Fruit fly (Drosophila melanogaster) whole organism, embryonic: Measurements from ENCODE around the gene AANATL7.

Source experiments
- Ada2b ChIP-seq: fragments of 200-800 bp; sonication (Bioruptor generic); IDR thresholded peaks from 2 replicates; pipeline ENCODE4 v1.3.6; 2022; ENCODE audit warnings: missing biosample characterization, missing genetic modification characterization
- Aef1 ChIP-seq: fragments of 200-800 bp; sonication (Bioruptor generic); IDR thresholded peaks from 3 replicates; pipeline ENCODE4 v1.3.6; 2022; ENCODE audit warnings: missing biosample characterization, missing genetic modification characterization
- Atf-2 ChIP-seq: fragments of 200-800 bp; sonication (Bioruptor generic); optimal IDR thresholded peaks from 2 replicates; lab custom pipeline; 2016; ENCODE audit warnings: missing biosample characterization, missing genetic modification characterization
- BtbVII ChIP-seq: fragments of 200-800 bp; sonication (Bioruptor generic); optimal IDR thresholded peaks from 3 replicates; lab custom pipeline; 2017; ENCODE audit warnings: missing biosample characterization, mild to moderate bottlenecking, missing genetic modification characterization
- CG10366 ChIP-seq: fragments of 200-800 bp; sonication (Bioruptor generic); IDR thresholded peaks from 2 replicates; pipeline ENCODE4 v1.3.6; 2022; ENCODE audit warnings: missing biosample characterization, missing genetic modification characterization
- CG10431 ChIP-seq: fragments of 200-800 bp; sonication (Bioruptor generic); optimal IDR thresholded peaks from 3 replicates; lab custom pipeline; 2018; ENCODE audit warnings: missing biosample characterization, mild to moderate bottlenecking, missing genetic modification characterization
- CG10462 ChIP-seq: fragments of 200-800 bp; sonication (Bioruptor generic); optimal IDR thresholded peaks from 2 replicates; lab custom pipeline; 2016; ENCODE audit warnings: missing biosample characterization, missing genetic modification characterization
- CG14050 ChIP-seq: fragments of 200-800 bp; sonication (Bioruptor generic); IDR thresholded peaks from 3 replicates; pipeline ENCODE4 v1.3.6; 2022; ENCODE audit warnings: missing biosample characterization, missing genetic modification characterization
- CG15073 ChIP-seq: fragments of 200-800 bp; sonication (Bioruptor generic); optimal IDR thresholded peaks from 2 replicates; lab custom pipeline; 2016; ENCODE audit warnings: missing biosample characterization, missing genetic modification characterization
- CG15479 ChIP-seq: fragments of 200-800 bp; sonication (Bioruptor generic); optimal IDR thresholded peaks from 3 replicates; lab custom pipeline; 2019; ENCODE audit warnings: missing biosample characterization, mild to moderate bottlenecking, missing genetic modification characterization, moderate library complexity
- CG16813 ChIP-seq: fragments of 200-800 bp; sonication (Bioruptor generic); IDR thresholded peaks from 3 replicates; pipeline ENCODE4 v1.3.6; 2022; ENCODE audit warnings: missing biosample characterization, missing genetic modification characterization; ENCODE audit not compliant: partially characterized antibody
- CG17829 ChIP-seq: fragments of 200-800 bp; optimal IDR thresholded peaks from 2 replicates; lab custom pipeline; 2019; ENCODE audit warnings: missing biosample characterization, mild to moderate bottlenecking, missing genetic modification characterization, moderate library complexity
- CG18262 ChIP-seq: fragments of 200-800 bp; optimal IDR thresholded peaks from 3 replicates; lab custom pipeline; 2019; ENCODE audit warnings: missing biosample characterization, mild to moderate bottlenecking, missing genetic modification characterization, moderate library complexity
- CG18476 ChIP-seq: fragments of 200-800 bp; sonication (Bioruptor generic); optimal IDR thresholded peaks from 2 replicates; lab custom pipeline; 2016; ENCODE audit warnings: missing biosample characterization, mild to moderate bottlenecking, missing genetic modification characterization
- CG2678 ChIP-seq: fragments of 200-800 bp; sonication (Bioruptor generic); optimal IDR thresholded peaks from 3 replicates; lab custom pipeline; 2019; ENCODE audit warnings: missing biosample characterization, mild to moderate bottlenecking, missing genetic modification characterization, moderate library complexity
- CG31388 ChIP-seq: fragments of 200-800 bp; sonication (Bioruptor generic); optimal IDR thresholded peaks from 2 replicates; lab custom pipeline; 2016; ENCODE audit warnings: missing biosample characterization, missing genetic modification characterization
- CG3726 ChIP-seq: fragments of 200-800 bp; sonication (Bioruptor generic); IDR thresholded peaks from 3 replicates; pipeline ENCODE4, ENCODE4 v1.3.6; 2022; ENCODE audit warnings: missing biosample characterization, missing genetic modification characterization
- CG6791 ChIP-seq: fragments of 200-800 bp; sonication (Bioruptor generic); IDR thresholded peaks from 3 replicates; pipeline ENCODE4 v1.3.6; 2022; ENCODE audit warnings: missing biosample characterization, missing genetic modification characterization; ENCODE audit not compliant: partially characterized antibody
- CG7987 ChIP-seq: fragments of 200-800 bp; sonication (Bioruptor generic); optimal IDR thresholded peaks from 2 replicates; lab custom pipeline; 2018; ENCODE audit warnings: missing biosample characterization, mild to moderate bottlenecking, missing genetic modification characterization, moderate library complexity
- CG8388 ChIP-seq: fragments of 200-800 bp; sonication (Bioruptor generic); optimal IDR thresholded peaks from 2 replicates; lab custom pipeline; 2019; ENCODE audit warnings: missing biosample characterization, mild to moderate bottlenecking, missing genetic modification characterization, moderate library complexity
- CrebB ChIP-seq: fragments of 200-800 bp; sonication (Bioruptor generic); optimal IDR thresholded peaks from 3 replicates; lab custom pipeline; 2018; ENCODE audit warnings: missing biosample characterization, mild to moderate bottlenecking, missing genetic modification characterization
- D19A ChIP-seq: fragments of 200-800 bp; optimal IDR thresholded peaks from 3 replicates; lab custom pipeline; 2019; ENCODE audit warnings: missing biosample characterization, mild to moderate bottlenecking, missing genetic modification characterization, moderate library complexity
- Dek ChIP-seq: fragments of 200-800 bp; sonication (Bioruptor generic); optimal IDR thresholded peaks from 3 replicates; lab custom pipeline; 2019; ENCODE audit warnings: missing biosample characterization, mild to moderate bottlenecking, missing genetic modification characterization, moderate library complexity
- Dref ChIP-seq: fragments of 200-800 bp; sonication (Bioruptor generic); IDR thresholded peaks from 2 replicates; pipeline ENCODE4 v1.3.6; 2022; ENCODE audit warnings: missing biosample characterization, missing genetic modification characterization
- Hr39 ChIP-seq: fragments of >200 bp; optimal IDR thresholded peaks from 2 replicates; lab custom pipeline; 2017
- Mad ChIP-seq: fragments of 200-800 bp; sonication (Bioruptor generic); optimal IDR thresholded peaks from 2 replicates; lab custom pipeline; 2016; ENCODE audit warnings: missing biosample characterization, missing genetic modification characterization
- Meics ChIP-seq: fragments of 200-800 bp; sonication (Bioruptor generic); optimal IDR thresholded peaks from 2 replicates; lab custom pipeline; 2017; ENCODE audit warnings: missing biosample characterization, mild to moderate bottlenecking, missing genetic modification characterization
- Mes4 ChIP-seq: fragments of 200-800 bp; sonication (Bioruptor generic); optimal IDR thresholded peaks from 2 replicates; lab custom pipeline; 2016; ENCODE audit warnings: missing biosample characterization, missing genetic modification characterization
- Mrtf ChIP-seq: fragments of 200-800 bp; sonication (Bioruptor generic); IDR thresholded peaks from 3 replicates; pipeline ENCODE4 v1.3.6; 2022; ENCODE audit warnings: missing biosample characterization, missing genetic modification characterization
- Oaz ChIP-seq: fragments of 200-800 bp; sonication (Bioruptor generic); IDR thresholded peaks from 2 replicates; pipeline ENCODE4 v1.3.6; 2022; ENCODE audit warnings: missing biosample characterization, missing genetic modification characterization
- Ptx1 ChIP-seq: fragments of 200-800 bp; sonication (Bioruptor generic); IDR thresholded peaks from 2 replicates; pipeline ENCODE4 v1.3.6; 2022; ENCODE audit warnings: missing biosample characterization, missing genetic modification characterization
- Six4 ChIP-seq: fragments of 200-800 bp; sonication (Bioruptor generic); optimal IDR thresholded peaks from 2 replicates; lab custom pipeline; 2016; ENCODE audit warnings: missing biosample characterization, missing genetic modification characterization
- abd-A ChIP-seq: fragments of 200-800 bp; sonication (Bioruptor generic); optimal IDR thresholded peaks from 3 replicates; lab custom pipeline; 2019; ENCODE audit warnings: missing biosample characterization, mild to moderate bottlenecking, missing genetic modification characterization, moderate library complexity
- ase ChIP-seq: fragments of 200-800 bp; sonication (Bioruptor generic); IDR thresholded peaks from 3 replicates; pipeline ENCODE4 v1.3.6; 2022; ENCODE audit warnings: missing biosample characterization, missing genetic modification characterization
- bbx ChIP-seq: fragments of 200-800 bp; sonication (Bioruptor generic); IDR thresholded peaks from 2 replicates; pipeline ENCODE4 v1.3.6; 2022; ENCODE audit warnings: missing biosample characterization, missing genetic modification characterization; ENCODE audit not compliant: partially characterized antibody
- bowl ChIP-seq: fragments of 200-800 bp; sonication (Bioruptor generic); IDR thresholded peaks from 2 replicates; pipeline ENCODE4 v1.3.6; 2022; ENCODE audit warnings: missing biosample characterization, missing genetic modification characterization
- cwo ChIP-seq: fragments of 200-800 bp; sonication (Bioruptor generic); optimal IDR thresholded peaks from 3 replicates; lab custom pipeline; 2017; ENCODE audit warnings: missing biosample characterization, missing genetic modification characterization, mild to moderate bottlenecking, moderate library complexity, missing genetic modification reagents
- dmrt99B ChIP-seq: fragments of 200-800 bp; sonication (Bioruptor generic); optimal IDR thresholded peaks from 2 replicates; lab custom pipeline; 2018; ENCODE audit warnings: missing biosample characterization, mild to moderate bottlenecking, missing genetic modification characterization, moderate library complexity
- esg ChIP-seq: fragments of 200-800 bp; sonication (Bioruptor generic); conservative IDR thresholded peaks from 2 replicates; pipeline ENCODE4 v1.3.6; 2022; ENCODE audit warnings: missing biosample characterization, missing genetic modification characterization
- fd102C ChIP-seq: fragments of 200-800 bp; sonication (Bioruptor generic); optimal IDR thresholded peaks from 2 replicates; lab custom pipeline; 2018; ENCODE audit warnings: missing biosample characterization, mild to moderate bottlenecking, missing genetic modification characterization, moderate library complexity
- hth ChIP-seq: fragments of >200 bp; optimal IDR thresholded peaks from 2 replicates; lab custom pipeline; 2017; ENCODE audit warnings: inconsistent platforms
- insv ChIP-seq, 2 experiments: fragments of 200-800 bp; sonication (Bioruptor generic); optimal IDR thresholded peaks; 3 replicates each; lab custom pipeline; 2016 to 2018; ENCODE audit warnings: missing biosample characterization in 2 of 2, missing genetic modification characterization in 2 of 2
- jumu ChIP-seq: fragments of 200-800 bp; sonication (Bioruptor generic); optimal IDR thresholded peaks from 3 replicates; lab custom pipeline; 2016; ENCODE audit warnings: missing biosample characterization, missing genetic modification characterization
- lilli ChIP-seq: fragments of 200-800 bp; sonication (Bioruptor generic); optimal IDR thresholded peaks from 3 replicates; lab custom pipeline; 2016; ENCODE audit warnings: missing biosample characterization, missing genetic modification characterization
- nerfin-2 ChIP-seq: fragments of 200-800 bp; sonication (Bioruptor generic); IDR thresholded peaks from 2 replicates; pipeline ENCODE4 v1.3.6; 2022; ENCODE audit warnings: missing biosample characterization, missing genetic modification characterization; ENCODE audit not compliant: partially characterized antibody
- org-1 ChIP-seq: fragments of 200-800 bp; sonication (Bioruptor generic); optimal IDR thresholded peaks from 2 replicates; lab custom pipeline; 2017; ENCODE audit warnings: missing biosample characterization, missing genetic modification characterization
- pita ChIP-seq: fragments of 200-800 bp; sonication (Bioruptor generic); optimal IDR thresholded peaks from 2 replicates; lab custom pipeline; 2017; ENCODE audit warnings: missing biosample characterization, mild to moderate bottlenecking, missing genetic modification characterization
- trh ChIP-seq: fragments of 200-800 bp; sonication (Bioruptor generic); optimal IDR thresholded peaks from 2 replicates; lab custom pipeline; 2016; ENCODE audit warnings: missing biosample characterization, missing genetic modification characterization
- zen2 ChIP-seq: fragments of 200-800 bp; sonication (Bioruptor generic); IDR thresholded peaks from 3 replicates; pipeline ENCODE4 v1.3.6; 2022; ENCODE audit warnings: missing biosample characterization, missing genetic modification characterization; ENCODE audit not compliant: partially characterized antibody
- zfh2 ChIP-seq: fragments of 200-800 bp; sonication (Bioruptor generic); optimal IDR thresholded peaks from 2 replicates; lab custom pipeline; 2016; ENCODE audit warnings: missing biosample characterization, missing genetic modification characterization

The AANATL7 gene

dm6 chrX:2533843-2534473 is 46.8 kb upstream of the AANATL7 start (continued):
- TF ChIP-seq Mrtf (GFP tag; lab: Robert Waterston, UW): peak; percentile 76
- no peak for TF ChIP-seq D19A
- TF ChIP-seq CG17829 (tag; lab: Kevin White, UChicago): peak; percentile 15
- TF ChIP-seq CG10462: no peak
- no peak for TF ChIP-seq Dref (GFP tag; lab: Robert Waterston, UW)
- peak; percentile 78 for TF ChIP-seq Ada2b
- peak; percentile 71 for TF ChIP-seq CG2678 (tag; lab: Kevin White, UChicago)
- TF ChIP-seq CG18476 (GFP tag; lab: Kevin White, UChicago): peak; percentile 17
- peak; percentile 66 for TF ChIP-seq lilli
- no peak for TF ChIP-seq pita (GFP tag; lab: Kevin White, UChicago)
- TF ChIP-seq BtbVII (GFP tag; lab: Kevin White, UChicago): peak; percentile 18
- TF ChIP-seq Oaz (GFP tag; lab: Robert Waterston, UW): peak; percentile 60
- no peak for TF ChIP-seq trh (GFP tag; lab: Kevin White, UChicago)
- peak; percentile 55 for TF ChIP-seq jumu (GFP tag; lab: Kevin White, UChicago)
- TF ChIP-seq abd-A (tag; lab: Kevin White, UChicago): no peak
- TF ChIP-seq CG10431: no peak
- TF ChIP-seq CG15073 (GFP tag; lab: Kevin White, UChicago): no peak
- TF ChIP-seq insv (GFP tag; optimal IDR thresholded peaks at IDR 0.05; lab: Kevin White, UChicago): no peak
- TF ChIP-seq CG16813 (GFP tag; lab: Robert Waterston, UW): no peak
- TF ChIP-seq nerfin-2 (GFP tag; lab: Robert Waterston, UW): no peak
- peak; percentile 85 for TF ChIP-seq Aef1 (GFP tag; lab: Robert Waterston, UW)
- 0 out of 2 replicates have a peak, but pooled peaks have one; percentile 22 for TF ChIP-seq esg (GFP tag; lab: Robert Waterston, UW)
- TF ChIP-seq Dek (tag; lab: Kevin White, UChicago): peak; percentile 9
- peak; percentile 46; the same call in 1 of the 3 replicates for TF ChIP-seq CG14050 (GFP tag; lab: Robert Waterston, UW)
- TF ChIP-seq Meics (GFP tag; lab: Kevin White, UChicago): peak; percentile 94
- no peak for TF ChIP-seq Hr39 (lab: Kevin White, UChicago)
- peak; percentile 11 for TF ChIP-seq CG7987 (GFP tag; lab: Kevin White, UChicago)
- TF ChIP-seq dmrt99B (tag; lab: Kevin White, UChicago): peak; percentile 69
- TF ChIP-seq Six4 (GFP tag; lab: Kevin White, UChicago): peak; percentile 31
- no peak for TF ChIP-seq zen2
- TF ChIP-seq Mes4 (GFP tag; lab: Kevin White, UChicago): no peak
- no peak for TF ChIP-seq Mad (GFP tag; lab: Kevin White, UChicago)
- no peak for TF ChIP-seq hth (lab: Kevin White, UChicago)
- TF ChIP-seq zfh2 (GFP tag; lab: Kevin White, UChicago): peak; percentile 29
- peak; percentile 7 for TF ChIP-seq Atf-2 (GFP tag; lab: Kevin White, UChicago)
- peak; percentile 83 for TF ChIP-seq Ptx1
- TF ChIP-seq CG31388 (GFP tag; lab: Kevin White, UChicago): peak; percentile 13
- 0 out of 2 replicates have a peak, but pooled peaks have one; percentile 36 for TF ChIP-seq bowl (GFP tag; lab: Robert Waterston, UW)
- no peak for TF ChIP-seq fd102C (GFP tag; lab: Kevin White, UChicago)
- peak; percentile 36 for TF ChIP-seq org-1 (GFP tag; lab: Kevin White, UChicago)
- peak; percentile 68 for TF ChIP-seq CG10366 (GFP tag; lab: Robert Waterston, UW)
- no peak for TF ChIP-seq CG8388 (GFP tag; lab: Kevin White, UChicago)
- TF ChIP-seq CG15479 (GFP tag; lab: Kevin White, UChicago): no peak
- no peak for TF ChIP-seq CG3726 (GFP tag; lab: Robert Waterston, UW)
- TF ChIP-seq bbx (GFP tag; lab: Robert Waterston, UW): no peak
- no peak for TF ChIP-seq CG6791 (GFP tag; lab: Robert Waterston, UW)
- TF ChIP-seq ase (GFP tag; lab: Robert Waterston, UW): peak; percentile 50; the same call in 2 of the 3 replicates
- TF ChIP-seq CG18262 (tag; lab: Kevin White, UChicago): no peak
- peak; percentile 55 for TF ChIP-seq cwo (GFP tag; lab: Kevin White, UChicago)
- TF ChIP-seq CrebB (tag; lab: Kevin White, UChicago): peak; percentile 7
